Worm (Caenorhabditis elegans) whole organism, L4/young adult: ENCODE data around the gene F55H2.8.

Source experiments
- W03F9.2 ChIP-seq: fragments of 150-350 bp; optimal IDR thresholded peaks from 2 replicates; lab custom pipeline; 2014; ENCODE audit warnings: missing biosample characterization, missing genetic modification characterization
- dao-5 ChIP-seq: sonication (generic microtip); optimal IDR thresholded peaks from 2 replicates; lab custom pipeline; 2016; ENCODE audit warnings: missing genotype, missing genetic modification characterization, moderate library complexity, missing compliant biosample characterization
- him-1 ChIP-seq: sonication (generic microtip); optimal IDR thresholded peaks from 2 replicates; lab custom pipeline; 2016; ENCODE audit warnings: missing genotype, missing genetic modification reagents, missing genetic modification characterization, missing compliant biosample characterization

- TF ChIP-seq him-1: no peak
- no peak for TF ChIP-seq dao-5 (tag; lab: Kevin White, UChicago)
- no peak for TF ChIP-seq W03F9.2 (tag; lab: Kevin White, UChicago)
Observed at ce11 chrIII:9542280-9542679, 28.6 kb downstream of the F55H2.8 start, which contains the start of gene mut-7.
